Fruit fly (Drosophila melanogaster): ENCODE measurements around the gene BigH1.

DNA sequence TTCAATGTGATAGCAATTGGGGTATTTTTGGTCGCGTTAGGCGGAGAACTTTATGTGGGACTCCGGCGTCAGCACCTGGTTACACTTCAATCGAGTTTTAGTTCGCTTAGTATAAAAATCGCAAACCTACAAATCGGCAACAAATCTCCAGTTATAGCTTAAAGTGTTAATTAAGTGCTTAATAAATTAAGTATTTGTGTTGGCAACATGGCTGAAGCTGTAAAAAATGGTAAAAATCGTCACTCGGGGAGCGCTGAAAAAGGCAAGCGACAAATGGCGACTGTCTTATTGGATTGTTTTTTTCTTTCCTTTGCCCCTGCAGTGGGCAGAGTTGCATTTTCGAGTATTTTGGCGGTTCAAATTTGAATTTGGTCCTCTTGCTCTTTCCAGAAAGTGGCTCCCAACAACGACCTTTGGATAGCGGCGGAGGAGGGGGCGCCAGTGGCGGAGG is 3.9 kb upstream of the BigH1 start, which contains the start of gene Hexim:
- peak; percentile 26 for TF ChIP-seq Snoo (tag; optimal IDR thresholded peaks at IDR 0.05)
- peak; percentile 20 for TF ChIP-seq CG17806 (tag; optimal IDR thresholded peaks at IDR 0.05)
- no peak for TF ChIP-seq CG14655 (GFP tag; optimal IDR thresholded peaks at IDR 0.05)
- peak; percentile 40 for TF ChIP-seq EcR (GFP tag; optimal IDR thresholded peaks at IDR 0.05)
- TF ChIP-seq CG8159 (tag; optimal IDR thresholded peaks at IDR 0.05), result no peak
- no peak for TF ChIP-seq CG13204 (GFP tag; optimal IDR thresholded peaks at IDR 0.05)
- no peak for TF ChIP-seq rn (GFP tag; IDR thresholded peaks at IDR 0.05)

All from whole organism, pupa.